Fruit fly (Drosophila melanogaster) whole organism, embryonic: Measurements from ENCODE around the gene Tgt.

ENCODE experiments used
- Antp ChIP-seq: fragments of 200-800 bp; sonication (Bioruptor generic); optimal IDR thresholded peaks from 3 replicates; lab custom pipeline; 2016; ENCODE audit warnings: missing biosample characterization, missing genetic modification characterization
- Atf3 ChIP-seq: fragments of 200-800 bp; sonication (Bioruptor generic); optimal IDR thresholded peaks from 3 replicates; lab custom pipeline; 2016; ENCODE audit warnings: missing biosample characterization, missing genetic modification characterization
- B-H1 ChIP-seq: fragments of 200-800 bp; sonication (Bioruptor generic); IDR thresholded peaks from 3 replicates; pipeline ENCODE4 v1.3.6; 2022; ENCODE audit warnings: missing biosample characterization, missing genetic modification characterization
- BEAF-32 ChIP-seq: fragments of 200-800 bp; sonication (Bioruptor generic); optimal IDR thresholded peaks from 3 replicates; lab custom pipeline; 2017; ENCODE audit warnings: missing biosample characterization, missing genetic modification characterization, mild to moderate bottlenecking, moderate library complexity, missing genetic modification reagents
- CG10543 ChIP-seq: fragments of 200-800 bp; sonication (Bioruptor generic); optimal IDR thresholded peaks from 3 replicates; lab custom pipeline; 2017; ENCODE audit warnings: missing biosample characterization, mild to moderate bottlenecking, missing genetic modification characterization, moderate library complexity
- CG10654 ChIP-seq: fragments of 200-800 bp; sonication (Bioruptor generic); optimal IDR thresholded peaks from 2 replicates; lab custom pipeline; 2016; ENCODE audit warnings: missing biosample characterization, missing genetic modification characterization
- CG11093 ChIP-seq: fragments of 200-800 bp; sonication (Bioruptor generic); IDR thresholded peaks from 3 replicates; pipeline ENCODE4 v1.3.6; 2022; ENCODE audit warnings: missing biosample characterization, missing genetic modification characterization
- CG12155 ChIP-seq: fragments of 200-800 bp; sonication (Bioruptor generic); optimal IDR thresholded peaks from 3 replicates; lab custom pipeline; 2016; ENCODE audit warnings: missing biosample characterization, missing genetic modification characterization
- CG12391 ChIP-seq: fragments of 200-800 bp; sonication (Bioruptor generic); optimal IDR thresholded peaks from 3 replicates; lab custom pipeline; 2018; ENCODE audit warnings: missing biosample characterization, mild to moderate bottlenecking, missing genetic modification characterization, moderate library complexity
- CG15601 ChIP-seq: fragments of 200-800 bp; sonication (Bioruptor generic); optimal IDR thresholded peaks from 3 replicates; lab custom pipeline; 2019; ENCODE audit warnings: missing biosample characterization, mild to moderate bottlenecking, missing genetic modification characterization, moderate library complexity
- CG17361 ChIP-seq: fragments of 200-800 bp; sonication (Bioruptor generic); IDR thresholded peaks from 3 replicates; pipeline ENCODE4 v1.3.6; 2022; ENCODE audit warnings: missing biosample characterization, missing genetic modification characterization
- CG17385 ChIP-seq: fragments of 200-800 bp; sonication (Bioruptor generic); optimal IDR thresholded peaks from 3 replicates; lab custom pipeline; 2018; ENCODE audit warnings: missing biosample characterization, mild to moderate bottlenecking, missing genetic modification characterization
- CG18599 ChIP-seq: fragments of 200-800 bp; sonication (Bioruptor generic); optimal IDR thresholded peaks from 3 replicates; lab custom pipeline; 2017; ENCODE audit warnings: missing biosample characterization, missing genetic modification characterization, mild to moderate bottlenecking, moderate library complexity, missing genetic modification reagents
- CG2116 ChIP-seq: fragments of 200-800 bp; sonication (Bioruptor generic); optimal IDR thresholded peaks from 3 replicates; lab custom pipeline; 2018; ENCODE audit warnings: missing biosample characterization, mild to moderate bottlenecking, missing genetic modification characterization
- CG31441 ChIP-seq: fragments of 200-800 bp; sonication (Bioruptor generic); IDR thresholded peaks from 2 replicates; pipeline ENCODE4 v1.3.6; 2022; ENCODE audit warnings: missing biosample characterization, missing genetic modification characterization
- CG3163 ChIP-seq: fragments of 200-800 bp; sonication (Bioruptor generic); optimal IDR thresholded peaks from 3 replicates; lab custom pipeline; 2016; ENCODE audit warnings: missing biosample characterization, missing genetic modification characterization
- CG32767 ChIP-seq: fragments of 200-800 bp; sonication (Bioruptor generic); IDR thresholded peaks from 2 replicates; pipeline ENCODE4 v1.3.6; 2022; ENCODE audit warnings: missing biosample characterization, missing genetic modification characterization
- CG32772 ChIP-seq: fragments of 200-800 bp; sonication (Bioruptor generic); IDR thresholded peaks from 2 replicates; pipeline ENCODE4 v1.3.6; 2022; ENCODE audit warnings: missing biosample characterization, missing genetic modification characterization
- CG3407 ChIP-seq: fragments of 200-800 bp; sonication (Bioruptor generic); optimal IDR thresholded peaks from 2 replicates; lab custom pipeline; 2018; ENCODE audit warnings: missing biosample characterization, mild to moderate bottlenecking, missing genetic modification characterization
- CG43689 ChIP-seq: fragments of 200-800 bp; sonication (Bioruptor generic); IDR thresholded peaks from 2 replicates; pipeline ENCODE4 v1.3.6; 2022; ENCODE audit warnings: missing biosample characterization, missing genetic modification characterization
- CG5953 ChIP-seq: fragments of 200-800 bp; sonication (Bioruptor generic); IDR thresholded peaks from 2 replicates; pipeline ENCODE4 v1.3.6; 2022; ENCODE audit warnings: missing biosample characterization, missing genetic modification characterization
- CG8281 ChIP-seq: fragments of 200-800 bp; sonication (Bioruptor generic); optimal IDR thresholded peaks from 2 replicates; lab custom pipeline; 2018; ENCODE audit warnings: missing biosample characterization, mild to moderate bottlenecking, missing genetic modification characterization, moderate library complexity
- CHES-1-like ChIP-seq: fragments of 200-800 bp; sonication (Bioruptor generic); optimal IDR thresholded peaks from 2 replicates; lab custom pipeline; 2016; ENCODE audit warnings: missing biosample characterization, missing genetic modification characterization
- D ChIP-seq, 2 experiments: fragments of 200-800 bp in 1 of 2; fragments of >200 bp in 1 of 2; sonication (Bioruptor generic) in 1 of 2; optimal IDR thresholded peaks; 2 replicates in 1 of 2; 3 replicates in 1 of 2; lab custom pipeline; 2017; ENCODE audit warnings: mild to moderate bottlenecking in 1 of 2, missing biosample characterization in 1 of 2, missing genetic modification characterization in 1 of 2, missing genetic modification reagents in 1 of 2
- Dip3 ChIP-seq: fragments of 200-800 bp; sonication (Bioruptor generic); optimal IDR thresholded peaks from 3 replicates; lab custom pipeline; 2016; ENCODE audit warnings: missing biosample characterization, missing genetic modification characterization
- Eip74EF ChIP-seq, 2 experiments: fragments of 200-800 bp in 1 of 2; fragments of >200 bp in 1 of 2; sonication (Bioruptor generic) in 1 of 2; optimal IDR thresholded peaks; 2 replicates each; lab custom pipeline; 2017 to 2019; ENCODE audit warnings: missing biosample characterization in 2 of 2, missing genetic modification characterization in 2 of 2, mild to moderate bottlenecking in 1 of 2, moderate library complexity in 1 of 2
- GATAe ChIP-seq: fragments of 200-800 bp; sonication (Bioruptor generic); conservative IDR thresholded peaks from 2 replicates; pipeline ENCODE4 v1.3.6; 2022; ENCODE audit warnings: missing biosample characterization, missing genetic modification characterization
- HLH4C ChIP-seq: fragments of 200-800 bp; sonication (Bioruptor generic); IDR thresholded peaks from 3 replicates; pipeline ENCODE4 v1.3.6; 2022; ENCODE audit warnings: missing biosample characterization, missing genetic modification characterization; ENCODE audit not compliant: partially characterized antibody
- HmgD ChIP-seq: fragments of 200-800 bp; sonication (Bioruptor generic); optimal IDR thresholded peaks from 3 replicates; lab custom pipeline; 2016; ENCODE audit warnings: missing biosample characterization, missing genetic modification characterization
- Lhr ChIP-seq: fragments of 200-800 bp; sonication (Bioruptor generic); optimal IDR thresholded peaks from 3 replicates; lab custom pipeline; 2017; ENCODE audit warnings: mild to moderate bottlenecking, missing biosample characterization, missing genetic modification reagents, missing genetic modification characterization
- Lim3 ChIP-seq: fragments of 200-800 bp; sonication (Bioruptor generic); IDR thresholded peaks from 2 replicates; pipeline ENCODE4 v1.3.6; 2022; ENCODE audit warnings: missing biosample characterization, missing genetic modification characterization
- Rfx ChIP-seq: fragments of 200-800 bp; sonication (Bioruptor generic); IDR thresholded peaks from 2 replicates; pipeline ENCODE4 v1.3.6; 2022; ENCODE audit warnings: missing biosample characterization, missing genetic modification characterization
- Xbp1 ChIP-seq: fragments of 200-800 bp; sonication (Bioruptor generic); optimal IDR thresholded peaks from 3 replicates; lab custom pipeline; 2016; ENCODE audit warnings: missing biosample characterization, mild to moderate bottlenecking, missing genetic modification characterization
- ab ChIP-seq: fragments of 200-800 bp; sonication (Bioruptor generic); optimal IDR thresholded peaks from 2 replicates; lab custom pipeline; 2016; ENCODE audit warnings: missing biosample characterization, missing genetic modification characterization
- br ChIP-seq: fragments of >200 bp; optimal IDR thresholded peaks from 2 replicates; lab custom pipeline; 2017
- cg ChIP-seq: fragments of 200-800 bp; sonication (Bioruptor generic); optimal IDR thresholded peaks from 3 replicates; lab custom pipeline; 2019; ENCODE audit warnings: missing biosample characterization, mild to moderate bottlenecking, missing genetic modification characterization, moderate library complexity
- dm ChIP-seq: fragments of 200-800 bp; sonication (Bioruptor generic); optimal IDR thresholded peaks from 3 replicates; lab custom pipeline; 2016; ENCODE audit warnings: missing biosample characterization, missing genetic modification characterization
- dmrt99B ChIP-seq: fragments of 200-800 bp; sonication (Bioruptor generic); optimal IDR thresholded peaks from 2 replicates; lab custom pipeline; 2018; ENCODE audit warnings: missing biosample characterization, mild to moderate bottlenecking, missing genetic modification characterization, moderate library complexity
- dpn ChIP-seq, 2 experiments: fragments of 200-800 bp; sonication (Bioruptor generic); optimal IDR thresholded peaks; 3 replicates each; lab custom pipeline; 2016; ENCODE audit warnings: missing biosample characterization in 2 of 2, missing genetic modification characterization in 2 of 2
- dysf ChIP-seq: fragments of 200-800 bp; sonication (Bioruptor generic); IDR thresholded peaks from 3 replicates; pipeline ENCODE4 v1.3.6; 2022; ENCODE audit warnings: missing biosample characterization, missing genetic modification characterization
- ewg ChIP-seq: fragments of 200-800 bp; sonication (Bioruptor generic); optimal IDR thresholded peaks from 3 replicates; lab custom pipeline; 2017; ENCODE audit warnings: mild to moderate bottlenecking, missing biosample characterization, missing genetic modification reagents, missing genetic modification characterization
- gcm ChIP-seq: fragments of 200-800 bp; sonication (Bioruptor generic); optimal IDR thresholded peaks from 2 replicates; lab custom pipeline; 2019; ENCODE audit warnings: missing biosample characterization, mild to moderate bottlenecking, missing genetic modification characterization, moderate library complexity
- her ChIP-seq: fragments of 200-800 bp; sonication (Bioruptor generic); optimal IDR thresholded peaks from 2 replicates; lab custom pipeline; 2016; ENCODE audit warnings: missing biosample characterization, missing genetic modification characterization
- lab ChIP-seq: fragments of 200-800 bp; sonication (Bioruptor generic); optimal IDR thresholded peaks from 3 replicates; lab custom pipeline; 2017; ENCODE audit warnings: missing biosample characterization, missing genetic modification characterization, mild to moderate bottlenecking, moderate library complexity, missing genetic modification reagents
- nom ChIP-seq: fragments of 200-800 bp; sonication (Bioruptor generic); optimal IDR thresholded peaks from 2 replicates; lab custom pipeline; 2017; ENCODE audit warnings: missing biosample characterization, missing genetic modification characterization, mild to moderate bottlenecking, moderate library complexity, missing genetic modification reagents
- oc ChIP-seq: fragments of 200-800 bp; sonication (Bioruptor generic); optimal IDR thresholded peaks from 2 replicates; lab custom pipeline; 2018; ENCODE audit warnings: missing biosample characterization, mild to moderate bottlenecking, missing genetic modification characterization, moderate library complexity
- scrt ChIP-seq: fragments of 200-800 bp; sonication (Bioruptor generic); optimal IDR thresholded peaks from 2 replicates; lab custom pipeline; 2018; ENCODE audit warnings: missing biosample characterization, mild to moderate bottlenecking, missing genetic modification characterization, moderate library complexity
- sug ChIP-seq: fragments of 200-800 bp; optimal IDR thresholded peaks from 2 replicates; lab custom pipeline; 2019; ENCODE audit warnings: missing biosample characterization, mild to moderate bottlenecking, missing genetic modification characterization, moderate library complexity
- zfh1 ChIP-seq: fragments of 200-800 bp; sonication (Bioruptor generic); IDR thresholded peaks from 3 replicates; pipeline ENCODE4 v1.3.6; 2022; ENCODE audit warnings: missing biosample characterization, missing genetic modification characterization

Gene Tgt

DNA sequence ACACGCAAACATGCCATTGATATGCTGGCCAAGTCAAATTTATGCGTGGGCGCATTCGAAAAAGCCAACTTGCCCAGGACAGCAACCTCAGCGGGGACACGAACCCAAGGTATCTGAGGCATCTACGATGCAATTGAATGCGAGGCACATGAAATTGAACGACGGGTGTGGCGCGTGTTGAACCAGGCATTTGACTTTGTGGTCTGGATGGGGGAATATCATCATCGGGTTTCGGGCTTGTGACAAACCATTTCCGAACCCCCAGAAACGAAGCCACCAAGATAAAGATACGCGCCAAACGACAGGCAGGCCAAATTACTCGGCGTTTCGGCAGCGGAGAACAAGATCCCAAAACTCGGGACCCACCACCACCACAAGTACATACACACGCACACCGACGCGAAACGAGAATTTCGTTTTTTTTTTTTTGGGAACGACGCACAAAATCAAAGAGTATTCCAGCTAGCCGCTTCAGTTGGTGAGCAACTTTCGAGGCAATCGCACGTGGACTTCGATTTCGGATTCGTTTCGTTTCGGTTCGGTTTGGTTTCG is 41.1 kb upstream of the Tgt start, which contains the start of gene MFS3 (continued):
- TF ChIP-seq zfh1 (GFP tag; lab: Robert Waterston, UW): no peak
- peak; percentile 75 for TF ChIP-seq CG10543 (GFP tag; lab: Kevin White, UChicago)
- TF ChIP-seq Atf3: no peak
- peak; percentile 19 for TF ChIP-seq CG3163 (GFP tag; lab: Kevin White, UChicago)
- TF ChIP-seq B-H1 (GFP tag; lab: Robert Waterston, UW): no peak
- peak; percentile 61 for TF ChIP-seq HmgD (GFP tag; lab: Kevin White, UChicago)
- peak; percentile 6 for TF ChIP-seq dm (GFP tag; lab: Kevin White, UChicago)
- no peak for TF ChIP-seq CHES-1-like (GFP tag; lab: Kevin White, UChicago)
- TF ChIP-seq Antp (GFP tag; lab: Kevin White, UChicago): no peak
- no peak for TF ChIP-seq HLH4C
- no peak for TF ChIP-seq D (optimal IDR thresholded peaks at IDR 0.05; lab: Kevin White, UChicago)
- TF ChIP-seq D (GFP tag; optimal IDR thresholded peaks at IDR 0.05; lab: Kevin White, UChicago): no peak
- TF ChIP-seq CG32772 (GFP tag; lab: Robert Waterston, UW): peak; percentile 53; the same call in 1 of the 2 replicates
- no peak for TF ChIP-seq CG3407 (GFP tag; lab: Kevin White, UChicago)
- TF ChIP-seq oc (tag; lab: Kevin White, UChicago): no peak
- TF ChIP-seq sug: peak; percentile 36
- TF ChIP-seq CG12391 (tag; lab: Kevin White, UChicago): peak; percentile 3
- peak; percentile 64 for TF ChIP-seq lab
- TF ChIP-seq CG11093: no peak
- no peak for TF ChIP-seq CG31441 (GFP tag; lab: Robert Waterston, UW)
- TF ChIP-seq Xbp1 (GFP tag; lab: Kevin White, UChicago): peak; percentile 12
- peak in 1 of 2 experiments; percentile 23 for TF ChIP-seq Eip74EF (GFP tag; optimal IDR thresholded peaks at IDR 0.05; lab: Kevin White, UChicago)
- no peak for TF ChIP-seq CG43689
- no peak for TF ChIP-seq Lhr (GFP tag; lab: Kevin White, UChicago)
- peak; percentile 26; the same call in 1 of the 2 replicates for TF ChIP-seq Rfx (GFP tag; lab: Robert Waterston, UW)
- peak; percentile 37 for TF ChIP-seq nom (GFP tag; lab: Kevin White, UChicago)
- TF ChIP-seq her (GFP tag; lab: Kevin White, UChicago): peak; percentile 25
- TF ChIP-seq CG17361 (GFP tag; lab: Robert Waterston, UW): peak; percentile 22; the same call in 1 of the 3 replicates
- no peak for TF ChIP-seq CG5953 (GFP tag; lab: Robert Waterston, UW)
- TF ChIP-seq CG18599: peak; percentile 46
- no peak for TF ChIP-seq br
- peak; percentile 99 for TF ChIP-seq ewg (GFP tag; lab: Kevin White, UChicago)
- peak; percentile 9 for TF ChIP-seq gcm (GFP tag; lab: Kevin White, UChicago)
- TF ChIP-seq dpn (GFP tag; optimal IDR thresholded peaks at IDR 0.05; lab: Kevin White, UChicago): peak in 1 of 2 experiments; percentile 21
- no peak for TF ChIP-seq ab (GFP tag; lab: Kevin White, UChicago)
- TF ChIP-seq CG12155: no peak
- no peak for TF ChIP-seq GATAe (GFP tag; lab: Robert Waterston, UW)
- no peak for TF ChIP-seq CG8281 (tag; lab: Kevin White, UChicago)
- peak; percentile 81 for TF ChIP-seq cg
- TF ChIP-seq BEAF-32: peak; percentile 22
- TF ChIP-seq scrt: peak; percentile 13
- no peak for TF ChIP-seq dmrt99B (tag; lab: Kevin White, UChicago)
- TF ChIP-seq CG17385: peak; percentile 40
- TF ChIP-seq CG15601 (tag; lab: Kevin White, UChicago): peak; percentile 100
- 0 out of 3 replicates have a peak, but pooled peaks have one; percentile 22 for TF ChIP-seq dysf
- peak; percentile 0 for TF ChIP-seq Dip3 (GFP tag; lab: Kevin White, UChicago)
- no peak for TF ChIP-seq CG32767
- no peak for TF ChIP-seq Lim3 (GFP tag; lab: Robert Waterston, UW)
- no peak for TF ChIP-seq CG10654 (GFP tag; lab: Kevin White, UChicago)
- peak; percentile 33 for TF ChIP-seq CG2116
